Fruit fly (Drosophila melanogaster) whole organism, wandering third instar larva: ENCODE results near the gene CG10435.

Experiments
- ey ChIP-seq: fragments of 200-800 bp; sonication (Bioruptor generic); optimal IDR thresholded peaks from 2 replicates; lab custom pipeline; 2016; ENCODE audit warnings: missing biosample characterization, missing genetic modification characterization
- fru ChIP-seq: fragments of 200-800 bp; sonication (Bioruptor generic); optimal IDR thresholded peaks from 3 replicates; lab custom pipeline; 2016; ENCODE audit warnings: missing biosample characterization, mild to moderate bottlenecking, missing genetic modification characterization
- rgr ChIP-seq: fragments of 200-800 bp; sonication (Bioruptor generic); optimal IDR thresholded peaks from 3 replicates; lab custom pipeline; 2016; ENCODE audit warnings: missing biosample characterization, mild to moderate bottlenecking, missing genetic modification characterization

The CG10435 gene

DNA sequence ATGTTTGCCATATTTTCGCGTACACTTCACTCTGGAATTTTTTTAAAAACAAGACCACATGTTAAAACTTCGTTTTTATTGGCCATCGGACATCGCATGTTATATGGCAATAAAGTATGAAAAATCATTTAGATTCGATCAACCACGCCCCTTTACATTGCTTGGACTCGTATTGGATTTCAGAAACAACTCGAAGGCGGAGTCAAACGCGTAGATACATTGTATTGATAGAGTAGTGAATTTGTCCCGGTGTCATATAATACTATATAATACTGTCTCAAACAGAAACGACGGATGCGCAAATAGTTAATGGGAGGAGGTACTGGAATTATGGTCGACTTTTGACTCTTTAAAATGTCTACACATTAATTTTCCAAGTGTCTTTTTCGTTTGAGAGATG is 51.7 kb downstream of the CG10435 start:
- TF ChIP-seq fru: no peak
- TF ChIP-seq ey: no peak
- TF ChIP-seq rgr (GFP tag; lab: Kevin White, UChicago): no peak
